Fruit fly (Drosophila melanogaster) whole organism, embryonic: ENCODE data around the gene CG43248.

Source experiments
- Asciz ChIP-seq: fragments of 200-800 bp; sonication (Bioruptor generic); optimal IDR thresholded peaks from 2 replicates; lab custom pipeline; 2017; ENCODE audit warnings: missing biosample characterization, mild to moderate bottlenecking, missing genetic modification characterization, missing genetic modification reagents
- Atf3 ChIP-seq: fragments of 200-800 bp; sonication (Bioruptor generic); optimal IDR thresholded peaks from 3 replicates; lab custom pipeline; 2016; ENCODE audit warnings: missing biosample characterization, missing genetic modification characterization
- CG11456 ChIP-seq: fragments of 200-800 bp; sonication (Bioruptor generic); IDR thresholded peaks from 3 replicates; pipeline ENCODE4 v1.3.6; 2022; ENCODE audit warnings: missing biosample characterization, missing genetic modification characterization
- CG11695 ChIP-seq: fragments of 200-800 bp; sonication (Bioruptor generic); IDR thresholded peaks from 3 replicates; pipeline ENCODE4 v1.3.6; 2022; ENCODE audit warnings: missing biosample characterization, missing genetic modification characterization
- CG1233 ChIP-seq: fragments of 200-800 bp; sonication (Bioruptor generic); optimal IDR thresholded peaks from 4 replicates; lab custom pipeline; 2018; ENCODE audit warnings: missing biosample characterization, mild to moderate bottlenecking, missing genetic modification characterization
- CG13894 ChIP-seq: fragments of 200-800 bp; sonication (Bioruptor generic); optimal IDR thresholded peaks from 3 replicates; lab custom pipeline; 2018; ENCODE audit warnings: missing biosample characterization, mild to moderate bottlenecking, missing genetic modification characterization, moderate library complexity
- CG14667 ChIP-seq: fragments of 200-800 bp; sonication (Bioruptor generic); IDR thresholded peaks from 2 replicates; pipeline ENCODE4 v1.3.6; 2022; ENCODE audit warnings: missing biosample characterization, missing genetic modification characterization
- CG15601 ChIP-seq: fragments of 200-800 bp; sonication (Bioruptor generic); optimal IDR thresholded peaks from 3 replicates; lab custom pipeline; 2019; ENCODE audit warnings: missing biosample characterization, mild to moderate bottlenecking, missing genetic modification characterization, moderate library complexity
- CG16863 ChIP-seq: fragments of 200-800 bp; sonication (Bioruptor generic); optimal IDR thresholded peaks from 3 replicates; lab custom pipeline; 2016; ENCODE audit warnings: missing biosample characterization, missing genetic modification characterization
- CG17568 ChIP-seq: fragments of 200-800 bp; sonication (Bioruptor generic); optimal IDR thresholded peaks from 2 replicates; lab custom pipeline; 2018; ENCODE audit warnings: missing biosample characterization, mild to moderate bottlenecking, missing genetic modification characterization, moderate library complexity
- CG18476 ChIP-seq: fragments of 200-800 bp; sonication (Bioruptor generic); optimal IDR thresholded peaks from 2 replicates; lab custom pipeline; 2016; ENCODE audit warnings: missing biosample characterization, mild to moderate bottlenecking, missing genetic modification characterization
- CG2678 ChIP-seq: fragments of 200-800 bp; sonication (Bioruptor generic); optimal IDR thresholded peaks from 3 replicates; lab custom pipeline; 2019; ENCODE audit warnings: missing biosample characterization, mild to moderate bottlenecking, missing genetic modification characterization, moderate library complexity
- CG32532 ChIP-seq: fragments of 200-800 bp; sonication (Bioruptor generic); IDR thresholded peaks from 2 replicates; pipeline ENCODE4 v1.3.6; 2022; ENCODE audit warnings: missing biosample characterization, missing genetic modification characterization
- CG5180 ChIP-seq: fragments of 200-800 bp; sonication (Bioruptor generic); optimal IDR thresholded peaks from 3 replicates; lab custom pipeline; 2017; ENCODE audit warnings: missing biosample characterization, missing genetic modification characterization, mild to moderate bottlenecking, moderate library complexity, missing genetic modification reagents
- CG6254 ChIP-seq: fragments of 200-800 bp; sonication (Bioruptor generic); optimal IDR thresholded peaks from 3 replicates; lab custom pipeline; 2017; ENCODE audit warnings: mild to moderate bottlenecking, missing biosample characterization, missing genetic modification reagents, missing genetic modification characterization
- CG6689 ChIP-seq: fragments of 200-800 bp; sonication (Bioruptor generic); IDR thresholded peaks from 2 replicates; pipeline ENCODE4 v1.3.6; 2022; ENCODE audit warnings: missing biosample characterization, missing genetic modification characterization
- CG9932 ChIP-seq: fragments of 200-800 bp; sonication (Bioruptor generic); IDR thresholded peaks from 2 replicates; pipeline ENCODE4 v1.3.6; 2022; ENCODE audit warnings: missing biosample characterization, missing genetic modification characterization
- Dbx ChIP-seq: fragments of 200-800 bp; sonication (Bioruptor generic); IDR thresholded peaks from 3 replicates; pipeline ENCODE4 v1.3.6; 2022; ENCODE audit warnings: missing biosample characterization, missing genetic modification characterization
- Fer3 ChIP-seq: fragments of 200-800 bp; sonication (Bioruptor generic); optimal IDR thresholded peaks from 2 replicates; lab custom pipeline; 2018; ENCODE audit warnings: missing biosample characterization, mild to moderate bottlenecking, missing genetic modification characterization, moderate library complexity
- H2.0 ChIP-seq: fragments of 200-800 bp; sonication (Bioruptor generic); IDR thresholded peaks from 2 replicates; pipeline ENCODE4 v1.3.6; 2022; ENCODE audit warnings: missing biosample characterization, missing genetic modification characterization
- Jarid2 ChIP-seq: fragments of 200-800 bp; sonication (Bioruptor generic); optimal IDR thresholded peaks from 3 replicates; lab custom pipeline; 2017; ENCODE audit warnings: mild to moderate bottlenecking, missing biosample characterization, missing genetic modification reagents, missing genetic modification characterization
- Mrtf ChIP-seq: fragments of 200-800 bp; sonication (Bioruptor generic); IDR thresholded peaks from 3 replicates; pipeline ENCODE4 v1.3.6; 2022; ENCODE audit warnings: missing biosample characterization, missing genetic modification characterization
- NFAT ChIP-seq: fragments of 200-800 bp; sonication (Bioruptor generic); IDR thresholded peaks from 2 replicates; pipeline ENCODE4 v1.3.6; 2022; ENCODE audit warnings: missing biosample characterization, missing genetic modification characterization
- Sry-β ChIP-seq: fragments of 200-800 bp; sonication (Bioruptor generic); optimal IDR thresholded peaks from 2 replicates; lab custom pipeline; 2018; ENCODE audit warnings: missing biosample characterization, mild to moderate bottlenecking, missing genetic modification characterization, moderate library complexity
- ac ChIP-seq: fragments of 200-800 bp; sonication (Bioruptor generic); optimal IDR thresholded peaks from 3 replicates; lab custom pipeline; 2017; ENCODE audit warnings: missing biosample characterization, mild to moderate bottlenecking, missing genetic modification characterization
- amos ChIP-seq: fragments of 200-800 bp; sonication (Bioruptor generic); IDR thresholded peaks from 2 replicates; pipeline ENCODE4 v1.3.6; 2022; ENCODE audit warnings: missing biosample characterization, missing genetic modification characterization; ENCODE audit not compliant: partially characterized antibody
- bab2 ChIP-seq: fragments of 200-800 bp; sonication (Bioruptor generic); optimal IDR thresholded peaks from 2 replicates; lab custom pipeline; 2016; ENCODE audit warnings: missing biosample characterization, missing genetic modification characterization
- bbx ChIP-seq: fragments of 200-800 bp; sonication (Bioruptor generic); IDR thresholded peaks from 2 replicates; pipeline ENCODE4 v1.3.6; 2022; ENCODE audit warnings: missing biosample characterization, missing genetic modification characterization; ENCODE audit not compliant: partially characterized antibody
- bcd ChIP-seq: fragments of 200-800 bp; sonication (Bioruptor generic); optimal IDR thresholded peaks from 2 replicates; lab custom pipeline; 2017; ENCODE audit warnings: missing biosample characterization, mild to moderate bottlenecking, missing genetic modification characterization
- cg ChIP-seq: fragments of 200-800 bp; sonication (Bioruptor generic); optimal IDR thresholded peaks from 3 replicates; lab custom pipeline; 2019; ENCODE audit warnings: missing biosample characterization, mild to moderate bottlenecking, missing genetic modification characterization, moderate library complexity
- chm ChIP-seq: fragments of 200-800 bp; sonication (Bioruptor generic); IDR thresholded peaks from 2 replicates; pipeline ENCODE4 v1.3.6; 2022; ENCODE audit warnings: missing biosample characterization, missing genetic modification characterization
- dmrt11E ChIP-seq: fragments of 200-800 bp; sonication (Bioruptor generic); optimal IDR thresholded peaks from 3 replicates; lab custom pipeline; 2018; ENCODE audit warnings: missing biosample characterization, mild to moderate bottlenecking, missing genetic modification characterization, moderate library complexity
- gcm2 ChIP-seq: fragments of 200-800 bp; sonication (Bioruptor generic); optimal IDR thresholded peaks from 2 replicates; lab custom pipeline; 2016; ENCODE audit warnings: missing biosample characterization, missing genetic modification characterization
- hb ChIP-seq: fragments of 200-800 bp; sonication (Bioruptor generic); IDR thresholded peaks from 3 replicates; pipeline ENCODE4 v1.3.6; 2022; ENCODE audit warnings: missing biosample characterization, missing genetic modification characterization; ENCODE audit not compliant: partially characterized antibody
- her ChIP-seq: fragments of 200-800 bp; sonication (Bioruptor generic); optimal IDR thresholded peaks from 2 replicates; lab custom pipeline; 2016; ENCODE audit warnings: missing biosample characterization, missing genetic modification characterization
- kay ChIP-seq: fragments of 200-800 bp; sonication (Bioruptor generic); optimal IDR thresholded peaks from 2 replicates; lab custom pipeline; 2016; ENCODE audit warnings: missing biosample characterization, missing genetic modification characterization
- nom ChIP-seq: fragments of 200-800 bp; sonication (Bioruptor generic); optimal IDR thresholded peaks from 2 replicates; lab custom pipeline; 2017; ENCODE audit warnings: missing biosample characterization, missing genetic modification characterization, mild to moderate bottlenecking, moderate library complexity, missing genetic modification reagents
- oc ChIP-seq: fragments of 200-800 bp; sonication (Bioruptor generic); optimal IDR thresholded peaks from 2 replicates; lab custom pipeline; 2018; ENCODE audit warnings: missing biosample characterization, mild to moderate bottlenecking, missing genetic modification characterization, moderate library complexity
- rib ChIP-seq: fragments of 200-800 bp; sonication (Bioruptor generic); IDR thresholded peaks from 2 replicates; pipeline ENCODE4 v1.3.6; 2022; ENCODE audit warnings: missing biosample characterization, missing genetic modification characterization
- salm ChIP-seq: fragments of 200-800 bp; sonication (Bioruptor generic); optimal IDR thresholded peaks from 2 replicates; lab custom pipeline; 2018; ENCODE audit warnings: missing biosample characterization, mild to moderate bottlenecking, missing genetic modification characterization
- sc ChIP-seq, 3 experiments: fragments of >200 bp in 2 of 3; fragments of 200-800 bp in 1 of 3; sonication (Bioruptor generic) in 1 of 3; optimal IDR thresholded peaks; 2 replicates in 2 of 3; 3 replicates in 1 of 3; lab custom pipeline; 2017; ENCODE audit warnings: mild to moderate bottlenecking in 1 of 3, missing biosample characterization in 1 of 3, missing genetic modification characterization in 1 of 3, missing genetic modification reagents in 1 of 3
- scrt ChIP-seq: fragments of 200-800 bp; sonication (Bioruptor generic); optimal IDR thresholded peaks from 2 replicates; lab custom pipeline; 2018; ENCODE audit warnings: missing biosample characterization, mild to moderate bottlenecking, missing genetic modification characterization, moderate library complexity
- sens-2 ChIP-seq: fragments of 200-800 bp; sonication (Bioruptor generic); IDR thresholded peaks from 2 replicates; pipeline ENCODE4 v1.3.6; 2022; ENCODE audit warnings: missing biosample characterization, missing genetic modification characterization
- seq ChIP-seq: fragments of 200-800 bp; sonication (Bioruptor generic); IDR thresholded peaks from 2 replicates; pipeline ENCODE4 v1.3.6; 2022; ENCODE audit warnings: missing biosample characterization, missing genetic modification characterization
- sim ChIP-seq: fragments of 200-800 bp; sonication (Bioruptor generic); IDR thresholded peaks from 2 replicates; pipeline ENCODE4 v1.3.6; 2022; ENCODE audit warnings: missing biosample characterization, missing genetic modification characterization
- slbo ChIP-seq: fragments of 200-800 bp; sonication (Bioruptor generic); IDR thresholded peaks from 2 replicates; pipeline ENCODE4 v1.3.6; 2022; ENCODE audit warnings: missing biosample characterization, missing genetic modification characterization
- unpg ChIP-seq: fragments of 200-800 bp; sonication (Bioruptor generic); optimal IDR thresholded peaks from 3 replicates; lab custom pipeline; 2018; ENCODE audit warnings: missing biosample characterization, mild to moderate bottlenecking, missing genetic modification characterization, moderate library complexity

Gene CG43248

DNA sequence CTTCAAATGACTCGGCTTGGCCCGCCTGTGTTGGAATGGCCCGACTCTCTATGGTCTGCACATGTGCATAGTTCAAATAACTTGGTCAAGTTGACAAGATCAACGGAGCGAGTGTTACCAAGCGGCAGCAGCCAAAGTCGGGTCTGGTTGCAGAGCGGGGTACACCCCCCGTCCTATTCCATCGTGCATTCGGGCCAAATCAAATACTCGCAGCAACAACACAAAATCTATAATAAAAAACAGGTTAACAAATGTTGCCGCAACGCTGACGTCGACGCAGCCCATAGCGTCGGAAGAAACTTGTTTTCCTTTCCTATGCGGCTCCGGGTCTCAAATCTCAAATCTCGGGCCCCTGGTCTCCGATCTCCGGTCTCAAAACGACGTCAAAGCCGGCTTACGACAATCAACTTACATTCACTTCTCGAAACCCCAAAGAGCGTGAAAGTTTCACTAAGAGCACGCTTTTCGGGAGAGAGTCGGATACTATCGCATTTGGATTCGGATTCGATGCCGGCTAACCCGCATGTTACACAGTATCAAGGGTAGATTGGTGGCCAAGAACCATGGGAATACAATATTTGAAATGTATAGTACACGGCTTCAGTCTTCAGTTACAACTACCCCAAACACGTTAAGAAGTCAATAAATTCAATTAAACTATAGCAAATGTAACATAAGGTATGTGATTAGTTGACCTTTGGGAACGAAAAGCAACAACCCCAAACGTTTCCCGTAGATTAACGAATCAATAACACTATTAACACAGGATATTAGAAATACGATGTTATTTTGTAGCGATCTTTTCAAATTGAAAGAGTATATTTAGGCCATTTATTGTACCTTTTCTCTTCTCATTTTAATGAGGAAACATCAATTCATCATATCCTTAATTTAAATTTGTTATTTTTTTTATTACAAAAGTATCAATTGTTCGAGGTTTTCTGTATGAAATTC is 3.3 kb upstream of the CG43248 start (continued):
- TF ChIP-seq her (GFP tag; lab: Kevin White, UChicago) (no peak), sc (optimal IDR thresholded peaks at IDR 0.05; lab: Kevin White, UChicago) (no peak), sc (GFP tag; optimal IDR thresholded peaks at IDR 0.05; lab: Kevin White, UChicago) (peak; percentile 39), Dbx (GFP tag; lab: Robert Waterston, UW) (0 out of 3 replicates have a peak, but pooled peaks have one; percentile 16), bab2 (GFP tag; lab: Kevin White, UChicago) (peak; percentile 61), CG13894 (tag; lab: Kevin White, UChicago) (peak; percentile 3), bbx (no peak), rib (no peak), oc (no peak), unpg (GFP tag; lab: Kevin White, UChicago) (peak; percentile 34), CG15601 (peak; percentile 42), Fer3 (tag; lab: Kevin White, UChicago) (peak; percentile 13), cg (GFP tag; lab: Kevin White, UChicago) (no peak), CG14667 (GFP tag; lab: Robert Waterston, UW) (peak; percentile 38), Mrtf (GFP tag; lab: Robert Waterston, UW) (no peak), sens-2 (GFP tag; lab: Robert Waterston, UW) (no peak), CG17568 (no peak), Asciz (peak; percentile 46), CG18476 (GFP tag; lab: Kevin White, UChicago) (peak; percentile 46), nom (GFP tag; lab: Kevin White, UChicago) (no peak), CG6254 (GFP tag; lab: Kevin White, UChicago) (no peak), CG2678 (tag; lab: Kevin White, UChicago) (peak; percentile 81), CG6689 (GFP tag; lab: Robert Waterston, UW) (peak; percentile 42; the same call in 1 of the 2 replicates), gcm2 (GFP tag; lab: Kevin White, UChicago) (no peak), salm (no peak), chm (no peak), CG5180 (GFP tag; lab: Kevin White, UChicago) (peak; percentile 6), ac (GFP tag; lab: Kevin White, UChicago) (no peak), bcd (GFP tag; lab: Kevin White, UChicago) (peak; percentile 72), slbo (GFP tag; lab: Robert Waterston, UW) (peak; percentile 56), Jarid2 (GFP tag; lab: Kevin White, UChicago) (no peak), CG16863 (GFP tag; lab: Kevin White, UChicago) (peak; percentile 62), amos (GFP tag; lab: Robert Waterston, UW) (no peak), sim (GFP tag; lab: Robert Waterston, UW) (no peak), hb (GFP tag; lab: Robert Waterston, UW) (no peak), seq (GFP tag; lab: Robert Waterston, UW) (0 out of 2 replicates have a peak, but pooled peaks have one; percentile 16), CG1233 (GFP tag; lab: Kevin White, UChicago) (peak; percentile 67), dmrt11E (tag; lab: Kevin White, UChicago) (peak; percentile 75), scrt (peak; percentile 50), Sry-β (GFP tag; lab: Kevin White, UChicago) (peak; percentile 12), kay (peak; percentile 17), CG9932 (GFP tag; lab: Robert Waterston, UW) (peak; percentile 66), Atf3 (peak; percentile 29), H2.0 (GFP tag; lab: Robert Waterston, UW) (peak; percentile 29; the same call in 1 of the 2 replicates), NFAT (GFP tag; lab: Robert Waterston, UW) (no peak), CG32532 (GFP tag; lab: Robert Waterston, UW) (peak; percentile 35; the same call in 1 of the 2 replicates), CG11695 (GFP tag; lab: Robert Waterston, UW) (peak; percentile 17; the same call in 1 of the 3 replicates), CG11456 (GFP tag; lab: Robert Waterston, UW) (peak; percentile 49; the same call in 1 of the 3 replicates)
